Worm (Caenorhabditis elegans) whole organism, young adult: Measurements from ENCODE around the gene sup-9.

ENCODE experiments used
- B0019.2 ChIP-seq: fragments of 200-800 bp; sonication (Bioruptor generic); conservative IDR thresholded peaks from 2 replicates; pipeline ENCODE4 v1.3.6; 2022; ENCODE audit warnings: missing genetic modification reagents, missing genetic modification characterization, missing compliant biosample characterization
- C06A6.2 ChIP-seq: fragments of 200-800 bp; sonication (Bioruptor generic); conservative IDR thresholded peaks from 2 replicates; pipeline ENCODE4 v1.3.6; 2022; ENCODE audit warnings: missing genetic modification characterization, missing compliant biosample characterization
- F10E7.11 ChIP-seq: sonication (generic microtip); optimal IDR thresholded peaks from 2 replicates; lab custom pipeline; 2017; ENCODE audit warnings: mild to moderate bottlenecking, missing genetic modification characterization, moderate library complexity, missing compliant biosample characterization
- F33H1.4 ChIP-seq: fragments of 200-800 bp; sonication (Bioruptor generic); IDR thresholded peaks from 2 replicates; pipeline ENCODE4 v1.3.6; 2022; ENCODE audit warnings: missing genetic modification reagents, missing genetic modification characterization, missing compliant biosample characterization
- F49E8.2 ChIP-seq: sonication (generic microtip); optimal IDR thresholded peaks from 3 replicates; lab custom pipeline; 2017; ENCODE audit warnings: missing genetic modification characterization, mild to moderate bottlenecking, missing compliant biosample characterization, antibody characterized with exemption, moderate library complexity; ENCODE audit not compliant: insufficient read depth
- F57A8.1 ChIP-seq: fragments of 200-800 bp; sonication (Bioruptor generic); optimal IDR thresholded peaks from 2 replicates; lab custom pipeline; 2018; ENCODE audit warnings: mild to moderate bottlenecking, missing genetic modification characterization, moderate library complexity, missing compliant biosample characterization
- Y56A3A.18 ChIP-seq: fragments of 200-800 bp; sonication (Bioruptor generic); IDR thresholded peaks from 2 replicates; pipeline ENCODE4 v1.3.6; 2022; ENCODE audit warnings: missing genetic modification reagents, missing genetic modification characterization, missing compliant biosample characterization
- atf-7 ChIP-seq: sonication (generic microtip); optimal IDR thresholded peaks from 2 replicates; lab custom pipeline; 2017; ENCODE audit warnings: mild to moderate bottlenecking, missing genetic modification characterization, missing compliant biosample characterization
- attf-5 ChIP-seq: fragments of 200-800 bp; sonication (Bioruptor generic); optimal IDR thresholded peaks from 2 replicates; lab custom pipeline; 2018; ENCODE audit warnings: mild to moderate bottlenecking, missing genetic modification characterization, missing compliant biosample characterization
- attf-6 ChIP-seq: fragments of 200-800 bp; sonication (Bioruptor generic); IDR thresholded peaks from 2 replicates; pipeline ENCODE4 v1.3.6; 2022; ENCODE audit warnings: missing genetic modification reagents, missing genetic modification characterization, missing compliant biosample characterization
- bed-2 ChIP-seq: fragments of 200-800 bp; sonication (Bioruptor generic); IDR thresholded peaks from 2 replicates; pipeline ENCODE4 v1.3.6; 2022; ENCODE audit warnings: missing genetic modification reagents, missing genetic modification characterization, missing compliant biosample characterization
- ceh-91 ChIP-seq: fragments of 200-800 bp; sonication (Bioruptor generic); IDR thresholded peaks from 2 replicates; pipeline ENCODE4 v1.3.6; 2022; ENCODE audit warnings: missing genetic modification reagents, missing genetic modification characterization, missing compliant biosample characterization
- chd-7 ChIP-seq: sonication (generic microtip); optimal IDR thresholded peaks from 2 replicates; lab custom pipeline; 2016; ENCODE audit warnings: mild to moderate bottlenecking, missing genetic modification characterization, moderate library complexity, missing compliant biosample characterization
- dox-1 ChIP-seq: fragments of 200-800 bp; sonication (Bioruptor generic); IDR thresholded peaks from 2 replicates; pipeline ENCODE4 v1.3.6; 2022; ENCODE audit warnings: missing genetic modification reagents, missing genetic modification characterization, missing compliant biosample characterization
- dpl-1 ChIP-seq: fragments of 150-350 bp; optimal IDR thresholded peaks from 2 replicates; lab custom pipeline; 2014; ENCODE audit warnings: missing biosample characterization, missing genetic modification reagents, missing genetic modification characterization
- egl-18 ChIP-seq: fragments of 200-800 bp; sonication (Bioruptor generic); IDR thresholded peaks from 2 replicates; pipeline ENCODE4 v1.3.6; 2022; ENCODE audit warnings: missing genetic modification reagents, missing genetic modification characterization, missing compliant biosample characterization
- egrh-3 ChIP-seq: fragments of 200-800 bp; sonication (Bioruptor generic); IDR thresholded peaks from 2 replicates; pipeline ENCODE4 v1.3.6; 2022; ENCODE audit warnings: missing genetic modification reagents, missing genetic modification characterization, missing compliant biosample characterization
- ekl-4 ChIP-seq: fragments of 200-800 bp; sonication (Bioruptor generic); IDR thresholded peaks from 2 replicates; pipeline ENCODE4 v1.3.6; 2022; ENCODE audit warnings: missing genetic modification reagents, missing genetic modification characterization, missing compliant biosample characterization
- him-1 ChIP-seq: sonication (generic microtip); optimal IDR thresholded peaks from 2 replicates; lab custom pipeline; 2016; ENCODE audit warnings: missing genotype, missing genetic modification reagents, missing genetic modification characterization, missing compliant biosample characterization
- hlh-12 ChIP-seq: sonication (generic microtip); optimal IDR thresholded peaks from 2 replicates; lab custom pipeline; 2016; ENCODE audit warnings: missing genetic modification characterization, missing compliant biosample characterization
- hrde-1 ChIP-seq: sonication (generic microtip); optimal IDR thresholded peaks from 2 replicates; lab custom pipeline; 2016; ENCODE audit warnings: missing genetic modification characterization, mild to moderate bottlenecking, missing compliant biosample characterization, moderate library complexity, missing genotype, missing genetic modification reagents, borderline replicate concordance
- lag-1 ChIP-seq: fragments of 200-800 bp; sonication (Bioruptor generic); IDR thresholded peaks from 2 replicates; pipeline ENCODE4 v1.3.6; 2022; ENCODE audit warnings: missing genetic modification reagents, missing genetic modification characterization, missing compliant biosample characterization
- lin-35 ChIP-seq, 3 experiments: fragments of 150-350 bp in 2 of 3; sonication (generic microtip) in 1 of 3; optimal IDR thresholded peaks; 2 replicates each; lab custom pipeline; 2014 to 2018; ENCODE audit warnings: missing biosample characterization in 3 of 3, missing genetic modification characterization in 3 of 3, missing genetic modification reagents in 3 of 3
- madf-10 ChIP-seq: sonication (generic microtip); optimal IDR thresholded peaks from 2 replicates; lab custom pipeline; 2016; ENCODE audit warnings: mild to moderate bottlenecking, missing genetic modification characterization, missing compliant biosample characterization
- madf-6 ChIP-seq: fragments of 200-800 bp; sonication (Bioruptor generic); IDR thresholded peaks from 2 replicates; pipeline ENCODE4 v1.3.6; 2022; ENCODE audit warnings: missing genetic modification reagents, missing genetic modification characterization, missing compliant biosample characterization
- mel-28 ChIP-seq: sonication (generic microtip); optimal IDR thresholded peaks from 2 replicates; lab custom pipeline; 2016; ENCODE audit warnings: borderline replicate concordance, mild to moderate bottlenecking, missing genetic modification characterization, missing compliant biosample characterization
- nfya-1 ChIP-seq: sonication (generic microtip); optimal IDR thresholded peaks from 2 replicates; lab custom pipeline; 2017; ENCODE audit warnings: antibody characterized with exemption, missing compliant biosample characterization, missing genetic modification characterization, borderline replicate concordance; ENCODE audit not compliant: insufficient read depth
- nhr-120 ChIP-seq: fragments of 200-800 bp; sonication (Bioruptor generic); IDR thresholded peaks from 2 replicates; pipeline ENCODE4 v1.3.6; 2022; ENCODE audit warnings: missing genetic modification characterization, missing compliant biosample characterization
- nhr-179 ChIP-seq: sonication (generic microtip); optimal IDR thresholded peaks from 2 replicates; lab custom pipeline; 2016; ENCODE audit warnings: mild to moderate bottlenecking, missing genetic modification characterization, missing compliant biosample characterization
- nhr-27 ChIP-seq: fragments of 200-800 bp; sonication (Bioruptor generic); optimal IDR thresholded peaks from 2 replicates; lab custom pipeline; 2018; ENCODE audit warnings: mild to moderate bottlenecking, missing genetic modification characterization, moderate library complexity, missing compliant biosample characterization
- nhr-80 ChIP-seq: sonication (generic microtip); optimal IDR thresholded peaks from 2 replicates; lab custom pipeline; 2016; ENCODE audit warnings: missing genetic modification characterization, missing compliant biosample characterization
- nhr-90 ChIP-seq: sonication (generic microtip); optimal IDR thresholded peaks from 2 replicates; lab custom pipeline; 2016; ENCODE audit warnings: missing genotype, mild to moderate bottlenecking, missing genetic modification characterization, missing compliant biosample characterization
- repo-1 ChIP-seq: sonication (generic microtip); optimal IDR thresholded peaks from 2 replicates; lab custom pipeline; 2017; ENCODE audit warnings: mild to moderate bottlenecking, missing genetic modification characterization, missing compliant biosample characterization
- rpc-1 ChIP-seq, 2 experiments: fragments of 150-350 bp in 1 of 2; sonication (generic microtip) in 1 of 2; optimal IDR thresholded peaks; 2 replicates each; lab custom pipeline; 2014 to 2018; ENCODE audit warnings: missing biosample characterization in 1 of 2, missing genetic modification characterization in 1 of 2, missing genetic modification reagents in 1 of 2, missing genotype in 1 of 2
- sea-2 ChIP-seq: fragments of 200-800 bp; sonication (Bioruptor generic); IDR thresholded peaks from 2 replicates; pipeline ENCODE4 v1.3.6; 2022; ENCODE audit warnings: missing genetic modification characterization, missing compliant biosample characterization
- snpc-1.1 ChIP-seq: sonication (generic microtip); optimal IDR thresholded peaks from 2 replicates; lab custom pipeline; 2017; ENCODE audit warnings: missing genetic modification characterization, mild to moderate bottlenecking, missing compliant biosample characterization, antibody characterized with exemption, moderate library complexity, missing genotype, missing genetic modification reagents; ENCODE audit not compliant: insufficient read depth
- snpc-3.4 ChIP-seq: sonication (generic microtip); optimal IDR thresholded peaks from 2 replicates; lab custom pipeline; 2017; ENCODE audit warnings: missing genetic modification characterization, mild to moderate bottlenecking, missing compliant biosample characterization, antibody characterized with exemption, moderate library complexity, missing genotype, missing genetic modification reagents
- unc-62 ChIP-seq: fragments of 150-350 bp; optimal IDR thresholded peaks from 2 replicates; lab custom pipeline; 2014; ENCODE audit warnings: missing biosample characterization, missing genetic modification reagents, missing genetic modification characterization
- xnd-1 ChIP-seq: sonication (generic microtip); optimal IDR thresholded peaks from 2 replicates; lab custom pipeline; 2016; ENCODE audit warnings: missing genotype, missing genetic modification reagents, missing genetic modification characterization, missing compliant biosample characterization
- ztf-28 ChIP-seq: fragments of 200-800 bp; sonication (Bioruptor generic); IDR thresholded peaks from 2 replicates; pipeline ENCODE4 v1.3.6; 2022; ENCODE audit warnings: missing genetic modification reagents, missing genetic modification characterization, missing compliant biosample characterization
- ztf-6 ChIP-seq: fragments of 200-800 bp; sonication (Bioruptor generic); IDR thresholded peaks from 2 replicates; pipeline ENCODE4 v1.3.6; 2022; ENCODE audit warnings: missing genetic modification reagents, missing genetic modification characterization, missing compliant biosample characterization

Gene sup-9

DNA sequence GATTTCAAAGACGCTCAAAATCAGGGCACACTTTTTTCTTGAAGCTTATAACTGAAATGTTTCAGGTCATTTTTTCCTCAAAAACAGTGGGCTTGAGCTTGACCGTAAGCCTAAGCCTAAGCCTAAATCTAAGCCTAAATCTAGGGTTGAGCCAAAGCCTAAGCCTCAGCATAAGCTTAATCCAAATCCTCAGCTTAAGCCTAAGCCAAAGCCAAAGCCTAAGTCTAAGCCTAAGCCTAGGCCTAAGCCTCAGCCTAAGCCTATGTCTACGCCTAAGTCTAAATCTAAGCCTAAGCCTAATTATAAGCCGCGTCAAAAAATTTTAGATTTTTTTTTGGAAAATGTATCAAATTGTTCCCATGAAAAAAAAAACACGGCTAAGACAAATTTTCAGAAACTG is 47.4 kb upstream of the sup-9 start:
- TF ChIP-seq nhr-80 (tag; lab: Kevin White, UChicago) = no peak
- no peak for TF ChIP-seq attf-6
- no peak for TF ChIP-seq repo-1
- no peak for TF ChIP-seq sea-2 (GFP tag; lab: Robert Waterston, UW)
- no peak for TF ChIP-seq nhr-27 (tag; lab: Kevin White, UChicago)
- no peak for TF ChIP-seq hrde-1
- TF ChIP-seq nhr-179 = no peak
- no peak for TF ChIP-seq dpl-1 (GFP tag; lab: Kevin White, UChicago)
- no peak for TF ChIP-seq him-1 (tag; lab: Kevin White, UChicago)
- no peak for TF ChIP-seq lag-1
- TF ChIP-seq nfya-1 (tag; lab: Kevin White, UChicago) = no peak
- no peak for TF ChIP-seq egrh-3
- TF ChIP-seq xnd-1 (tag; lab: Kevin White, UChicago) = no peak
- TF ChIP-seq atf-7 = no peak
- no peak for TF ChIP-seq ztf-28 (GFP tag; lab: Robert Waterston, UW)

DNA sequence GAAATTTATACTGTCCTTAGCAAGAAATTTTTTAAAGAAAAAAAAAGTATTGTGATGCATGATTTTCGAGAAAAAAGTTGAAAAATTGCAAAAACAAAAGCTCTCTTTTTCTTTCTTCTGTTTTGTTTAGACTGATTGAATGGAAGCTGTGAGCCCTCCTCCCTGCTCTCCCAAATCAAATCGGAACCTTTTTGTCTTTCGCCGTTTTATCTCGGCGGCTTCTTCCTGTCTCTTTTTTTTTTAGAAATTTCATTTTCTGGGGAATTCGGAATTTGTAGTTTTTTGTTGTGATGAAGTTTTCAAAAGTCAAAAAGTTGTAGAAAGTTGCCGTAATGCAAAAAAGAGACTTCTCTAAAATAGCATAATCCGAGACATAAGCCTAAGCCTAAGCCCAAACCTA is 43.8 kb upstream of the sup-9 start:
- TF ChIP-seq snpc-1.1 (tag; lab: Kevin White, UChicago) (no peak), ekl-4 (no peak), egl-18 (GFP tag; lab: Robert Waterston, UW) (no peak), dox-1 (GFP tag; lab: Robert Waterston, UW) (no peak), C06A6.2 (no peak), bed-2 (no peak), attf-5 (GFP tag; lab: Kevin White, UChicago) (no peak), mel-28 (tag; lab: Kevin White, UChicago) (no peak), ceh-91 (no peak), nhr-120 (GFP tag; lab: Robert Waterston, UW) (no peak), Y56A3A.18 (GFP tag; lab: Robert Waterston, UW) (no peak), F33H1.4 (GFP tag; lab: Robert Waterston, UW) (no peak), him-1 (tag; lab: Kevin White, UChicago) (no peak), F10E7.11 (tag; lab: Kevin White, UChicago) (no peak), rpc-1 (optimal IDR thresholded peaks at IDR 0.05; lab: Kevin White, UChicago) (no peak), rpc-1 (tag; optimal IDR thresholded peaks at IDR 0.05; lab: Kevin White, UChicago) (no peak), nhr-90 (tag; lab: Kevin White, UChicago) (no peak), repo-1 (no peak), B0019.2 (GFP tag; lab: Robert Waterston, UW) (no peak), ztf-6 (GFP tag; lab: Robert Waterston, UW) (no peak), hlh-12 (tag; lab: Kevin White, UChicago) (no peak)

DNA sequence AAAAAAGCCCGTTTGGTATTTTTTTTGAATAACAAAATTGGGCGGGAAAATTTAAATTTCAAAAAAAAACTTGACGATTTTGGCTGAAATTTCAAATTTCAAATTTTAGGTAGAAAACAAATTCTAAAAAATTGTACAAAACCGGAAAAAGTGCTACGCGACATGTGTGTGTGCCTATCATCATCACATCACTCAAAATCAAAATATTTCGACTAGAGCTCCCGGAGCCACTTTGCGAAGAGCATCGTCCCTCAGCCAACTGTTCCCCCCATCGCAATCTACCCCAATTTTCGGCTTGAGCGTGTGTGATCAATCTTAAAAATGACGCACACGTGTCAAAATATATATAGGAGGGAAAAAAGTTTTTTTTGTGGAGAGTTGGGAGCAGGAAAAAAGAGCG is 39.9 kb upstream of the sup-9 start:
- no peak for TF ChIP-seq chd-7 (tag; lab: Kevin White, UChicago)
- no peak for TF ChIP-seq snpc-3.4 (tag; lab: Kevin White, UChicago)
- TF ChIP-seq attf-5 (GFP tag; lab: Kevin White, UChicago) = no peak
- no peak for TF ChIP-seq lin-35 (GFP tag; optimal IDR thresholded peaks at IDR 0.05; lab: Kevin White, UChicago)
- no peak for TF ChIP-seq unc-62 (GFP tag; lab: Kevin White, UChicago)
- no peak for TF ChIP-seq madf-10 (tag; lab: Kevin White, UChicago)
- TF ChIP-seq F57A8.1 (GFP tag; lab: Kevin White, UChicago) = no peak
- no peak for TF ChIP-seq F49E8.2 (tag; lab: Kevin White, UChicago)
- TF ChIP-seq madf-6 (GFP tag; lab: Robert Waterston, UW) = no peak
